Worm (Caenorhabditis elegans): ENCODE results near the gene ZK550.2.

DNA sequence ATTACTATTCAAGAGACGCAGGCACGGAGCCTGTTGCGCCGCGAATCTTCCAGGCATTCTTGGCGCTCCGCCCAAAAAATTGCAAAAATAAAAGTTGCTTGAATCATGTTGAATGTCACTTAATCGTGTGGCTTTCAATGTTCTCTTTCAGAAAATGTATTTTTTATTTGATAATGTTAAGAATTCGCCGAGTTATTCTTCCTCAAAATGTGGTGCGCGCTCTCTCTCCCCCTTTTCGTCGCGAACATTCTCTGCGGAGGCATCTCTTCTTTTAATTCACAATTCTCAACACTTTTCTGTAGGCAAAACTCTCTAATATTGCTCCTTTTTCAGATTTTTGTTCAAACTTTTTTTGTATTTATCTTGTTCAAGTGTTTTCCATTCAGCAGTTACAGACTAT lies 33.0 kb downstream of the ZK550.2 start:
- TF ChIP-seq flt-1 (GFP tag; IDR thresholded peaks at IDR 0.05) (peak; percentile 81), ref-1 (GFP tag; conservative IDR thresholded peaks at IDR 0.05) (no peak), cog-1 (tag; optimal IDR thresholded peaks at IDR 0.05) (peak; percentile 96), klf-2 (GFP tag; conservative IDR thresholded peaks at IDR 0.05) (peak; percentile 66)
